Worm (Caenorhabditis elegans) whole organism, young adult: ENCODE measurements around the gene add-1.

Source experiments
- B0019.2 ChIP-seq: fragments of 200-800 bp; sonication (Bioruptor generic); conservative IDR thresholded peaks from 2 replicates; pipeline ENCODE4 v1.3.6; 2022; ENCODE audit warnings: missing genetic modification reagents, missing genetic modification characterization, missing compliant biosample characterization
- F39B2.1 ChIP-seq: fragments of 200-800 bp; sonication (Bioruptor generic); IDR thresholded peaks from 2 replicates; pipeline ENCODE4 v1.3.6; 2022; ENCODE audit warnings: missing genetic modification reagents, missing genetic modification characterization, missing compliant biosample characterization
- F49E8.2 ChIP-seq: sonication (generic microtip); optimal IDR thresholded peaks from 3 replicates; lab custom pipeline; 2017; ENCODE audit warnings: missing genetic modification characterization, mild to moderate bottlenecking, missing compliant biosample characterization, antibody characterized with exemption, moderate library complexity; ENCODE audit not compliant: insufficient read depth
- F57A8.1 ChIP-seq: fragments of 200-800 bp; sonication (Bioruptor generic); optimal IDR thresholded peaks from 2 replicates; lab custom pipeline; 2018; ENCODE audit warnings: mild to moderate bottlenecking, missing genetic modification characterization, moderate library complexity, missing compliant biosample characterization
- K11D2.4 ChIP-seq: fragments of 200-800 bp; sonication (Bioruptor generic); IDR thresholded peaks from 2 replicates; pipeline ENCODE4 v1.3.6; 2022; ENCODE audit warnings: missing genetic modification reagents, missing genetic modification characterization, missing compliant biosample characterization
- K12H6.12 ChIP-seq: fragments of 200-800 bp; sonication (Bioruptor generic); optimal IDR thresholded peaks from 2 replicates; lab custom pipeline; 2018; ENCODE audit warnings: mild to moderate bottlenecking, missing genetic modification characterization, missing compliant biosample characterization
- Y67H2A.10 ChIP-seq: fragments of 200-800 bp; sonication (Bioruptor generic); conservative IDR thresholded peaks from 2 replicates; pipeline ENCODE4 v1.3.6; 2022; ENCODE audit warnings: missing genetic modification reagents, missing genetic modification characterization, missing compliant biosample characterization
- Y79H2A.3 ChIP-seq: fragments of 200-800 bp; sonication (Bioruptor generic); conservative IDR thresholded peaks from 2 replicates; pipeline ENCODE4 v1.3.6; 2022; ENCODE audit warnings: missing genetic modification reagents, missing genetic modification characterization, missing compliant biosample characterization
- ama-1 ChIP-seq, 3 experiments: fragments of 150-350 bp in 1 of 3; sonication (generic microtip) in 2 of 3; optimal IDR thresholded peaks; 2 replicates each; lab custom pipeline; 2014 to 2018; ENCODE audit warnings: missing biosample characterization in 2 of 3, missing genetic modification characterization in 2 of 3, missing genetic modification reagents in 2 of 3
- aptf-2 ChIP-seq: fragments of 200-800 bp; sonication (Bioruptor generic); conservative IDR thresholded peaks from 2 replicates; pipeline ENCODE4 v1.3.6; 2022; ENCODE audit warnings: missing genetic modification reagents, missing genetic modification characterization, missing compliant biosample characterization
- attf-5 ChIP-seq: fragments of 200-800 bp; sonication (Bioruptor generic); optimal IDR thresholded peaks from 2 replicates; lab custom pipeline; 2018; ENCODE audit warnings: mild to moderate bottlenecking, missing genetic modification characterization, missing compliant biosample characterization
- attf-6 ChIP-seq: fragments of 200-800 bp; sonication (Bioruptor generic); IDR thresholded peaks from 2 replicates; pipeline ENCODE4 v1.3.6; 2022; ENCODE audit warnings: missing genetic modification reagents, missing genetic modification characterization, missing compliant biosample characterization
- bed-2 ChIP-seq: fragments of 200-800 bp; sonication (Bioruptor generic); IDR thresholded peaks from 2 replicates; pipeline ENCODE4 v1.3.6; 2022; ENCODE audit warnings: missing genetic modification reagents, missing genetic modification characterization, missing compliant biosample characterization
- ccch-3 ChIP-seq: fragments of 200-800 bp; sonication (Bioruptor generic); optimal IDR thresholded peaks from 2 replicates; lab custom pipeline; 2018; ENCODE audit warnings: mild to moderate bottlenecking, missing genetic modification characterization, missing compliant biosample characterization
- ceh-91 ChIP-seq: fragments of 200-800 bp; sonication (Bioruptor generic); IDR thresholded peaks from 2 replicates; pipeline ENCODE4 v1.3.6; 2022; ENCODE audit warnings: missing genetic modification reagents, missing genetic modification characterization, missing compliant biosample characterization
- dox-1 ChIP-seq: fragments of 200-800 bp; sonication (Bioruptor generic); IDR thresholded peaks from 2 replicates; pipeline ENCODE4 v1.3.6; 2022; ENCODE audit warnings: missing genetic modification reagents, missing genetic modification characterization, missing compliant biosample characterization
- dpff-1 ChIP-seq: sonication (generic microtip); optimal IDR thresholded peaks from 2 replicates; lab custom pipeline; 2017; ENCODE audit warnings: mild to moderate bottlenecking, missing genetic modification characterization, missing compliant biosample characterization
- egl-18 ChIP-seq: fragments of 200-800 bp; sonication (Bioruptor generic); IDR thresholded peaks from 2 replicates; pipeline ENCODE4 v1.3.6; 2022; ENCODE audit warnings: missing genetic modification reagents, missing genetic modification characterization, missing compliant biosample characterization
- egl-44 ChIP-seq: fragments of 200-800 bp; sonication (Bioruptor generic); IDR thresholded peaks from 2 replicates; pipeline ENCODE4 v1.3.6; 2022; ENCODE audit warnings: missing genetic modification reagents, missing genetic modification characterization, missing compliant biosample characterization
- egrh-3 ChIP-seq: fragments of 200-800 bp; sonication (Bioruptor generic); IDR thresholded peaks from 2 replicates; pipeline ENCODE4 v1.3.6; 2022; ENCODE audit warnings: missing genetic modification reagents, missing genetic modification characterization, missing compliant biosample characterization
- ets-4 ChIP-seq: fragments of 200-800 bp; sonication (Bioruptor generic); optimal IDR thresholded peaks from 2 replicates; lab custom pipeline; 2018; ENCODE audit warnings: mild to moderate bottlenecking, missing genetic modification characterization, missing compliant biosample characterization
- fkh-3 ChIP-seq: sonication (generic microtip); optimal IDR thresholded peaks from 2 replicates; lab custom pipeline; 2016; ENCODE audit warnings: mild to moderate bottlenecking, missing genetic modification characterization, missing compliant biosample characterization
- hlh-12 ChIP-seq: sonication (generic microtip); optimal IDR thresholded peaks from 2 replicates; lab custom pipeline; 2016; ENCODE audit warnings: missing genetic modification characterization, missing compliant biosample characterization
- hlh-26 ChIP-seq: fragments of 200-800 bp; sonication (Bioruptor generic); conservative IDR thresholded peaks from 2 replicates; pipeline ENCODE4 v1.3.6; 2022; ENCODE audit warnings: missing genetic modification reagents, missing genetic modification characterization, missing compliant biosample characterization
- lag-1 ChIP-seq: fragments of 200-800 bp; sonication (Bioruptor generic); IDR thresholded peaks from 2 replicates; pipeline ENCODE4 v1.3.6; 2022; ENCODE audit warnings: missing genetic modification reagents, missing genetic modification characterization, missing compliant biosample characterization
- let-607 ChIP-seq, 2 experiments: fragments of 200-800 bp in 1 of 2; sonication (Bioruptor generic) in 1 of 2; sonication (generic microtip) in 1 of 2; optimal IDR thresholded peaks; 2 replicates each; lab custom pipeline; 2016 to 2018; ENCODE audit warnings: mild to moderate bottlenecking in 2 of 2, missing compliant biosample characterization in 2 of 2, missing genetic modification characterization in 2 of 2, moderate library complexity in 2 of 2, missing genotype in 1 of 2
- lin-26 ChIP-seq: fragments of 200-800 bp; sonication (Bioruptor generic); IDR thresholded peaks from 2 replicates; pipeline ENCODE4 v1.3.6; 2022; ENCODE audit warnings: missing genetic modification reagents, missing genetic modification characterization, missing compliant biosample characterization
- lin-54 ChIP-seq: fragments of 200-800 bp; sonication (Bioruptor generic); optimal IDR thresholded peaks from 2 replicates; lab custom pipeline; 2018; ENCODE audit warnings: mild to moderate bottlenecking, missing genetic modification characterization, missing compliant biosample characterization
- lsl-1 ChIP-seq: fragments of 200-800 bp; sonication (Bioruptor generic); optimal IDR thresholded peaks from 2 replicates; lab custom pipeline; 2018; ENCODE audit warnings: mild to moderate bottlenecking, missing genetic modification characterization, moderate library complexity, missing compliant biosample characterization
- lsy-27 ChIP-seq: sonication (generic microtip); optimal IDR thresholded peaks from 2 replicates; lab custom pipeline; 2017; ENCODE audit warnings: missing genetic modification characterization, mild to moderate bottlenecking, missing compliant biosample characterization, antibody characterized with exemption, missing genotype, borderline replicate concordance; ENCODE audit not compliant: insufficient read depth
- madf-10 ChIP-seq: sonication (generic microtip); optimal IDR thresholded peaks from 2 replicates; lab custom pipeline; 2016; ENCODE audit warnings: mild to moderate bottlenecking, missing genetic modification characterization, missing compliant biosample characterization
- madf-3 ChIP-seq: fragments of 200-800 bp; sonication (Bioruptor generic); IDR thresholded peaks from 2 replicates; pipeline ENCODE4 v1.3.6; 2022; ENCODE audit warnings: missing genetic modification reagents, missing genetic modification characterization, missing compliant biosample characterization
- mcd-1 ChIP-seq: fragments of 200-800 bp; sonication (Bioruptor generic); IDR thresholded peaks from 2 replicates; pipeline ENCODE4 v1.3.6; 2022; ENCODE audit warnings: missing genetic modification reagents, missing genetic modification characterization, missing compliant biosample characterization
- mel-28 ChIP-seq: sonication (generic microtip); optimal IDR thresholded peaks from 2 replicates; lab custom pipeline; 2016; ENCODE audit warnings: borderline replicate concordance, mild to moderate bottlenecking, missing genetic modification characterization, missing compliant biosample characterization
- nhr-179 ChIP-seq: sonication (generic microtip); optimal IDR thresholded peaks from 2 replicates; lab custom pipeline; 2016; ENCODE audit warnings: mild to moderate bottlenecking, missing genetic modification characterization, missing compliant biosample characterization
- nhr-27 ChIP-seq: fragments of 200-800 bp; sonication (Bioruptor generic); optimal IDR thresholded peaks from 2 replicates; lab custom pipeline; 2018; ENCODE audit warnings: mild to moderate bottlenecking, missing genetic modification characterization, moderate library complexity, missing compliant biosample characterization
- nhr-80 ChIP-seq: sonication (generic microtip); optimal IDR thresholded peaks from 2 replicates; lab custom pipeline; 2016; ENCODE audit warnings: missing genetic modification characterization, missing compliant biosample characterization
- pha-4 ChIP-seq: fragments of 150-350 bp; sonication (generic microtip); optimal IDR thresholded peaks from 2 replicates; lab custom pipeline; 2014; ENCODE audit warnings: missing biosample characterization, missing genetic modification reagents, missing genetic modification characterization
- rpc-1 ChIP-seq, 2 experiments: fragments of 150-350 bp in 1 of 2; sonication (generic microtip) in 1 of 2; optimal IDR thresholded peaks; 2 replicates each; lab custom pipeline; 2014 to 2018; ENCODE audit warnings: missing biosample characterization in 1 of 2, missing genetic modification characterization in 1 of 2, missing genetic modification reagents in 1 of 2, missing genotype in 1 of 2
- snpc-1.3 ChIP-seq: sonication (generic microtip); optimal IDR thresholded peaks from 2 replicates; lab custom pipeline; 2017; ENCODE audit warnings: missing genetic modification characterization, mild to moderate bottlenecking, missing compliant biosample characterization, antibody characterized with exemption, moderate library complexity, missing genotype, missing genetic modification reagents; ENCODE audit not compliant: insufficient read depth
- ztf-25 ChIP-seq: fragments of 200-800 bp; sonication (Bioruptor generic); IDR thresholded peaks from 2 replicates; pipeline ENCODE4 v1.3.6; 2022; ENCODE audit warnings: missing genetic modification reagents, missing genetic modification characterization, missing compliant biosample characterization
- ztf-3 ChIP-seq: fragments of 200-800 bp; sonication (Bioruptor generic); optimal IDR thresholded peaks from 2 replicates; lab custom pipeline; 2018; ENCODE audit warnings: mild to moderate bottlenecking, missing genetic modification characterization, missing compliant biosample characterization

Gene add-1

ce11 chrX:4864214-4864613 is 4.4 kb upstream of the add-1 start:
- TF ChIP-seq mel-28 (tag; lab: Kevin White, UChicago) (no peak), K11D2.4 (GFP tag; lab: Robert Waterston, UW) (no peak), ztf-25 (GFP tag; lab: Robert Waterston, UW) (no peak), bed-2 (GFP tag; lab: Robert Waterston, UW) (no peak), lin-54 (no peak), ets-4 (GFP tag; lab: Kevin White, UChicago) (no peak), lsl-1 (GFP tag; lab: Kevin White, UChicago) (no peak), dpff-1 (tag; lab: Kevin White, UChicago) (no peak), lin-26 (GFP tag; lab: Robert Waterston, UW) (no peak), aptf-2 (no peak), egl-44 (GFP tag; lab: Robert Waterston, UW) (no peak), hlh-12 (tag; lab: Kevin White, UChicago) (no peak), ceh-91 (no peak)

ce11 chrX:4862062-4862461 is 2.2 kb upstream of the add-1 start:
- TF ChIP-seq mel-28 (tag; lab: Kevin White, UChicago): no peak
- TF ChIP-seq nhr-80: peak; percentile 83
- TF ChIP-seq let-607 (tag; optimal IDR thresholded peaks at IDR 0.05; lab: Kevin White, UChicago): peak in 1 of 2 experiments; percentile 82
- no peak for TF ChIP-seq attf-6

- TF ChIP-seq dox-1: no peak
- TF ChIP-seq F39B2.1 (GFP tag; lab: Robert Waterston, UW): no peak
- no peak for TF ChIP-seq ama-1 (optimal IDR thresholded peaks at IDR 0.05; lab: Kevin White, UChicago)
- TF ChIP-seq ama-1 (GFP tag; optimal IDR thresholded peaks at IDR 0.05; lab: Kevin White, UChicago): no peak
- no peak for TF ChIP-seq ccch-3 (GFP tag; lab: Kevin White, UChicago)
- no peak for TF ChIP-seq B0019.2
- no peak for TF ChIP-seq ets-4 (GFP tag; lab: Kevin White, UChicago)
- no peak for TF ChIP-seq ztf-3 (GFP tag; lab: Kevin White, UChicago)
- no peak for TF ChIP-seq dpff-1 (tag; lab: Kevin White, UChicago)
- TF ChIP-seq lag-1 (GFP tag; lab: Robert Waterston, UW): no peak
- no peak for TF ChIP-seq nhr-80
- TF ChIP-seq pha-4: no peak
- no peak for TF ChIP-seq madf-3 (GFP tag; lab: Robert Waterston, UW)
- TF ChIP-seq F49E8.2 (tag; lab: Kevin White, UChicago): no peak
- TF ChIP-seq nhr-179 (tag; lab: Kevin White, UChicago): no peak
- no peak for TF ChIP-seq hlh-12 (tag; lab: Kevin White, UChicago)
These were observed 1.6 kb upstream of the add-1 start for ce11 chrX:4861413-4861812.

ce11 chrX:4853060-4853459 is 6.8 kb downstream of the add-1 start, which contains the start of gene F39C12.1:
Gene F39C12.1 (minus strand): TSS chrX:4853195.
- TF ChIP-seq F57A8.1 (GFP tag; lab: Kevin White, UChicago): no peak
- peak; percentile 24 to 52 for TF ChIP-seq let-607 (tag; optimal IDR thresholded peaks at IDR 0.05; lab: Kevin White, UChicago)
- no peak for TF ChIP-seq nhr-27 (tag; lab: Kevin White, UChicago)
- TF ChIP-seq Y67H2A.10 (GFP tag; lab: Robert Waterston, UW): no peak
- TF ChIP-seq egl-18 (GFP tag; lab: Robert Waterston, UW): no peak
- no peak for TF ChIP-seq fkh-3 (tag; lab: Kevin White, UChicago)
- no peak for TF ChIP-seq ama-1 (optimal IDR thresholded peaks at IDR 0.05; lab: Kevin White, UChicago)
- TF ChIP-seq ama-1 (GFP tag; optimal IDR thresholded peaks at IDR 0.05; lab: Kevin White, UChicago): no peak
- no peak for TF ChIP-seq attf-5 (GFP tag; lab: Kevin White, UChicago)
- TF ChIP-seq dox-1: peak; percentile 69; the same call in 1 of the 2 replicates
- TF ChIP-seq hlh-26 (GFP tag; lab: Robert Waterston, UW): no peak
- TF ChIP-seq madf-10 (tag; lab: Kevin White, UChicago): no peak
- TF ChIP-seq rpc-1 (optimal IDR thresholded peaks at IDR 0.05; lab: Kevin White, UChicago): no peak
- no peak for TF ChIP-seq rpc-1 (tag; optimal IDR thresholded peaks at IDR 0.05; lab: Kevin White, UChicago)
- TF ChIP-seq ztf-3 (GFP tag; lab: Kevin White, UChicago): no peak
- TF ChIP-seq lin-26 (GFP tag; lab: Robert Waterston, UW): no peak
- TF ChIP-seq egrh-3 (GFP tag; lab: Robert Waterston, UW): no peak
- TF ChIP-seq K12H6.12 (tag; lab: Kevin White, UChicago): no peak
- TF ChIP-seq snpc-1.3 (tag; lab: Kevin White, UChicago): no peak
- TF ChIP-seq nhr-80: peak; percentile 95
- no peak for TF ChIP-seq mcd-1 (GFP tag; lab: Robert Waterston, UW)
- no peak for TF ChIP-seq Y79H2A.3 (GFP tag; lab: Robert Waterston, UW)
- TF ChIP-seq lsy-27 (tag; lab: Kevin White, UChicago): no peak
